Fruit fly (Drosophila melanogaster) whole organism, wandering third instar larva: Measurements from ENCODE around the gene Chsy.

Experiments used
- Abd-B ChIP-seq: fragments of >200 bp; optimal IDR thresholded peaks from 2 replicates; lab custom pipeline; 2017; ENCODE audit warnings: missing biosample characterization, missing genetic modification characterization
- CG32264 ChIP-seq: fragments of 200-800 bp; sonication (Bioruptor generic); optimal IDR thresholded peaks from 2 replicates; lab custom pipeline; 2016; ENCODE audit warnings: missing biosample characterization, missing genetic modification characterization
- CG9705 ChIP-seq: fragments of 200-800 bp; sonication (Bioruptor generic); optimal IDR thresholded peaks from 2 replicates; lab custom pipeline; 2018; ENCODE audit warnings: missing biosample characterization, mild to moderate bottlenecking, missing genetic modification characterization
- CrebA ChIP-seq: fragments of 200-800 bp; sonication (Bioruptor generic); optimal IDR thresholded peaks from 2 replicates; lab custom pipeline; 2016; ENCODE audit warnings: missing biosample characterization, mild to moderate bottlenecking, missing genetic modification characterization, borderline replicate concordance
- Dfd ChIP-seq: fragments of >200 bp; optimal IDR thresholded peaks from 2 replicates; lab custom pipeline; 2017; ENCODE audit warnings: missing biosample characterization, missing genetic modification characterization
- Dif ChIP-seq: fragments of 200-275, 200-300 bp; sonication (Bioruptor generic); optimal IDR thresholded peaks from 2 replicates; lab custom pipeline; 2018; ENCODE audit warnings: missing biosample characterization, missing genetic modification characterization; ENCODE audit not compliant: partially characterized antibody
- GATAd ChIP-seq: sonication (Bioruptor generic); optimal IDR thresholded peaks from 2 replicates; lab custom pipeline; 2016; ENCODE audit warnings: missing biosample characterization, missing genetic modification characterization
- HLH106 ChIP-seq: fragments of 200-800 bp; optimal IDR thresholded peaks from 3 replicates; lab custom pipeline; 2019; ENCODE audit warnings: missing biosample characterization, mild to moderate bottlenecking, missing genetic modification characterization, moderate library complexity
- Hnf4 ChIP-seq: fragments of 200-800 bp; sonication (Bioruptor generic); optimal IDR thresholded peaks from 2 replicates; lab custom pipeline; 2016; ENCODE audit warnings: missing biosample characterization, mild to moderate bottlenecking, missing genetic modification characterization
- Hr78 ChIP-seq: fragments of >200 bp; optimal IDR thresholded peaks from 2 replicates; lab custom pipeline; 2017; ENCODE audit warnings: missing biosample characterization, missing genetic modification characterization
- Hr83 ChIP-seq: fragments of 200-300 bp; sonication (Bioruptor generic); optimal IDR thresholded peaks from 2 replicates; lab custom pipeline; 2016; ENCODE audit warnings: missing biosample characterization, mild to moderate bottlenecking, missing genetic modification characterization, moderate library complexity; ENCODE audit not compliant: poor library complexity, severe bottlenecking
- Jra ChIP-seq: sonication (Bioruptor generic); optimal IDR thresholded peaks from 2 replicates; lab custom pipeline; 2016; ENCODE audit warnings: missing biosample characterization, missing genetic modification characterization
- Mio ChIP-seq: sonication (Bioruptor generic); optimal IDR thresholded peaks from 2 replicates; lab custom pipeline; 2016; ENCODE audit warnings: missing biosample characterization, missing genetic modification characterization
- Myc ChIP-seq: fragments of >200 bp; optimal IDR thresholded peaks from 2 replicates; lab custom pipeline; 2017
- N ChIP-seq: fragments of >200 bp; optimal IDR thresholded peaks from 2 replicates; lab custom pipeline; 2018; ENCODE audit warnings: missing biosample characterization, missing external identifiers, missing genetic modification characterization
- OdsH ChIP-seq: fragments of 200-800 bp; sonication (Bioruptor generic); optimal IDR thresholded peaks from 2 replicates; lab custom pipeline; 2016; ENCODE audit warnings: missing biosample characterization, mild to moderate bottlenecking, missing genetic modification characterization
- Rel ChIP-seq, 2 experiments: fragments of 200-800 bp; sonication (Bioruptor generic) in 1 of 2; optimal IDR thresholded peaks; 2 replicates in 1 of 2; 3 replicates in 1 of 2; lab custom pipeline; 2016 to 2019; ENCODE audit warnings: mild to moderate bottlenecking in 2 of 2, missing biosample characterization in 2 of 2, missing genetic modification characterization in 2 of 2, moderate library complexity in 1 of 2
- Sp1 ChIP-seq: fragments of 200-800 bp; sonication (Bioruptor generic); optimal IDR thresholded peaks from 3 replicates; lab custom pipeline; 2019; ENCODE audit warnings: missing biosample characterization, mild to moderate bottlenecking, missing genetic modification characterization, moderate library complexity
- Vsx2 ChIP-seq: fragments of 200-300, 225-300 bp; sonication (Bioruptor generic); optimal IDR thresholded peaks from 2 replicates; lab custom pipeline; 2018; ENCODE audit warnings: missing biosample characterization, missing genetic modification characterization; ENCODE audit not compliant: partially characterized antibody
- br ChIP-seq: fragments of 200-800 bp; sonication (Bioruptor generic); optimal IDR thresholded peaks from 2 replicates; lab custom pipeline; 2016; ENCODE audit warnings: missing biosample characterization, missing genetic modification characterization
- brk ChIP-seq: fragments of 200-800 bp; sonication (Bioruptor generic); optimal IDR thresholded peaks from 2 replicates; lab custom pipeline; 2016; ENCODE audit warnings: missing biosample characterization, mild to moderate bottlenecking, missing genetic modification characterization
- dl ChIP-seq, 2 experiments: fragments of 175-275, 200-275 bp in 1 of 2; fragments of 200-275 bp in 1 of 2; sonication (Bioruptor generic); optimal IDR thresholded peaks; lab custom pipeline; 2018; ENCODE audit warnings: mild to moderate bottlenecking in 2 of 2, missing biosample characterization in 2 of 2, missing genetic modification characterization in 2 of 2, moderate library complexity in 2 of 2; ENCODE audit not compliant: partially characterized antibody in 2 of 2, insufficient read depth in 1 of 2
- dmrt93B ChIP-seq: fragments of 200-800 bp; sonication (Bioruptor generic); optimal IDR thresholded peaks from 2 replicates; lab custom pipeline; 2018; ENCODE audit warnings: missing biosample characterization, mild to moderate bottlenecking, missing genetic modification characterization
- dsf ChIP-seq: sonication (Bioruptor generic); optimal IDR thresholded peaks from 2 replicates; lab custom pipeline; 2016; ENCODE audit warnings: missing biosample characterization, missing genetic modification characterization, borderline replicate concordance
- ey ChIP-seq: fragments of 200-800 bp; sonication (Bioruptor generic); optimal IDR thresholded peaks from 2 replicates; lab custom pipeline; 2016; ENCODE audit warnings: missing biosample characterization, missing genetic modification characterization
- foxo ChIP-seq, 2 experiments: fragments of 200-800 bp; sonication (Bioruptor generic); optimal IDR thresholded peaks; 2 replicates in 1 of 2; 3 replicates in 1 of 2; lab custom pipeline; 2016 to 2017; ENCODE audit warnings: missing biosample characterization in 2 of 2, missing genetic modification characterization in 2 of 2
- fru ChIP-seq: fragments of 200-800 bp; sonication (Bioruptor generic); optimal IDR thresholded peaks from 3 replicates; lab custom pipeline; 2016; ENCODE audit warnings: missing biosample characterization, mild to moderate bottlenecking, missing genetic modification characterization
- h ChIP-seq: fragments of 200-800 bp; sonication (Bioruptor generic); optimal IDR thresholded peaks from 3 replicates; lab custom pipeline; 2016; ENCODE audit warnings: missing biosample characterization, mild to moderate bottlenecking, missing genetic modification characterization
- jim ChIP-seq: fragments of 175-275, 200-325 bp; sonication (Bioruptor generic); optimal IDR thresholded peaks from 2 replicates; lab custom pipeline; 2016; ENCODE audit warnings: missing biosample characterization, mild to moderate bottlenecking, missing genetic modification characterization
- lola ChIP-seq: fragments of >200 bp; optimal IDR thresholded peaks from 2 replicates; lab custom pipeline; 2017; ENCODE audit warnings: missing biosample characterization, missing genetic modification characterization
- pan ChIP-seq: fragments of >200 bp; optimal IDR thresholded peaks from 2 replicates; lab custom pipeline; 2017
- psq ChIP-seq: fragments of 200-800 bp; sonication (Bioruptor generic); optimal IDR thresholded peaks from 3 replicates; lab custom pipeline; 2017; ENCODE audit warnings: missing biosample characterization, mild to moderate bottlenecking, missing genetic modification characterization, moderate library complexity
- rgr ChIP-seq: fragments of 200-800 bp; sonication (Bioruptor generic); optimal IDR thresholded peaks from 3 replicates; lab custom pipeline; 2016; ENCODE audit warnings: missing biosample characterization, mild to moderate bottlenecking, missing genetic modification characterization
- sage ChIP-seq: fragments of 200-800 bp; sonication (Bioruptor generic); optimal IDR thresholded peaks from 2 replicates; lab custom pipeline; 2016; ENCODE audit warnings: missing biosample characterization, mild to moderate bottlenecking, missing genetic modification characterization
- sv ChIP-seq: fragments of 200-800 bp; sonication (Bioruptor generic); optimal IDR thresholded peaks from 3 replicates; lab custom pipeline; 2016; ENCODE audit warnings: missing biosample characterization, missing genetic modification characterization
- tai ChIP-seq: sonication (Bioruptor generic); optimal IDR thresholded peaks from 2 replicates; lab custom pipeline; 2016; ENCODE audit warnings: missing biosample characterization, missing genetic modification characterization
- usp ChIP-seq: fragments of >200 bp; optimal IDR thresholded peaks from 2 replicates; lab custom pipeline; 2017; ENCODE audit warnings: missing biosample characterization, missing genetic modification characterization
- woc ChIP-seq: sonication (Bioruptor generic); optimal IDR thresholded peaks from 2 replicates; lab custom pipeline; 2016; ENCODE audit warnings: missing biosample characterization, mild to moderate bottlenecking, missing genetic modification characterization

Chsy gene

dm6 chrX:15620439-15621227 is 27.3 kb upstream of the Chsy start:
- TF ChIP-seq lola (no peak), rgr (GFP tag; lab: Kevin White, UChicago) (no peak), woc (GFP tag; lab: Kevin White, UChicago) (no peak), Jra (GFP tag; lab: Kevin White, UChicago) (no peak), Myc (no peak), Hr83 (GFP tag; lab: Kevin White, UChicago) (no peak), jim (GFP tag; lab: Kevin White, UChicago) (no peak), dl (GFP tag; optimal IDR thresholded peaks at IDR 0.05; lab: Kevin White, UChicago; ENCODE audit: insufficient read depth in 1 of 2, partially characterized antibody in 2 of 2) (no peak), Sp1 (no peak)

dm6 chrX:15619631-15619960 is 26.3 kb upstream of the Chsy start:
- TF ChIP-seq dmrt93B (GFP tag; lab: Kevin White, UChicago) (no peak), br (GFP tag; lab: Kevin White, UChicago) (no peak), CG9705 (GFP tag; lab: Kevin White, UChicago) (no peak), N (GFP tag; lab: Kevin White, UChicago) (no peak), Dfd (GFP tag; lab: Kevin White, UChicago) (peak; percentile 29)

dm6 chrX:15618953-15619630 is 25.8 kb upstream of the Chsy start:
- TF ChIP-seq Hnf4 (GFP tag; lab: Kevin White, UChicago) (no peak), HLH106 (tag; lab: Kevin White, UChicago) (peak; percentile 26), woc (GFP tag; lab: Kevin White, UChicago) (no peak), Hr78 (GFP tag; lab: Kevin White, UChicago) (no peak), brk (no peak), h (peak; percentile 39), CrebA (GFP tag; lab: Kevin White, UChicago) (no peak), psq (GFP tag; lab: Kevin White, UChicago) (no peak), Hr83 (GFP tag; lab: Kevin White, UChicago) (no peak), Vsx2 (no peak), GATAd (GFP tag; lab: Kevin White, UChicago) (no peak), sage (GFP tag; lab: Kevin White, UChicago) (no peak), dmrt93B (GFP tag; lab: Kevin White, UChicago) (peak; percentile 23), sv (GFP tag; lab: Kevin White, UChicago) (peak; percentile 5), Mio (GFP tag; lab: Kevin White, UChicago) (no peak), tai (GFP tag; lab: Kevin White, UChicago) (no peak), foxo (GFP tag; optimal IDR thresholded peaks at IDR 0.05; lab: Kevin White, UChicago) (peak in 1 of 2 experiments; percentile 53), dl (GFP tag; optimal IDR thresholded peaks at IDR 0.05; lab: Kevin White, UChicago; ENCODE audit: insufficient read depth in 1 of 2, partially characterized antibody in 2 of 2) (no peak), br (GFP tag; lab: Kevin White, UChicago) (no peak), jim (GFP tag; lab: Kevin White, UChicago) (no peak), Rel (GFP tag; optimal IDR thresholded peaks at IDR 0.05; lab: Kevin White, UChicago) (no peak), Rel (tag; optimal IDR thresholded peaks at IDR 0.05; lab: Kevin White, UChicago) (no peak), Jra (GFP tag; lab: Kevin White, UChicago) (no peak), Abd-B (no peak), dsf (GFP tag; lab: Kevin White, UChicago) (no peak), pan (no peak), OdsH (GFP tag; lab: Kevin White, UChicago) (peak; percentile 39), CG9705 (GFP tag; lab: Kevin White, UChicago) (no peak), Dfd (GFP tag; lab: Kevin White, UChicago) (no peak), ey (GFP tag; lab: Kevin White, UChicago) (peak; percentile 44), lola (no peak), Myc (no peak), Dif (no peak), Sp1 (peak; percentile 12), N (GFP tag; lab: Kevin White, UChicago) (no peak), fru (GFP tag; lab: Kevin White, UChicago) (peak; percentile 0), rgr (GFP tag; lab: Kevin White, UChicago) (peak; percentile 25), usp (GFP tag; lab: Kevin White, UChicago) (no peak), CG32264 (GFP tag; lab: Kevin White, UChicago) (no peak)
